Worm (Caenorhabditis elegans): Measurements from ENCODE around the gene mmab-1.

mmab-1 gene

DNA sequence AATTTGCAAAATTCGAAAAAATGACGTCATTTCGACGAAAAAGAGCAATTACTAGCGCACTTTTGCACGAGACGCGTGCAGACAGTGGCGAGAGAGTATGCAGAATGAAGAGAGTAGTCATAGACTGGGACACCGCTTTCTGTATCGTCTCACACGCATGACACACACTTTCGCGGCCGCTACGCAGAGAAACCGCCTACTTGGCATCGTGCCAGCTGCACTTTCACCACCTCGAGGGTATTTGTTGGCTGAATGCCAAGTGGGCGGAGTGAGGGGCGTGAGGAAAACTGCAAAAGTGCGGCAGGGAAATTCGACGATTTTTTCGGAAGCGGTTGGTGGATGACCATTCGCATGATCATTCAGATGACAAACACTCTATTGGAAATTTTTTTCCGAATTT is 22.2 kb downstream of the mmab-1 start (continued):
- TF ChIP-seq nhr-12 (tag; optimal IDR thresholded peaks at IDR 0.05) (peak; percentile 43), unc-98 (GFP tag; IDR thresholded peaks at IDR 0.05) (peak; percentile 80), dsc-1 (tag; optimal IDR thresholded peaks at IDR 0.05) (peak; percentile 100), hpl-2 (GFP tag; optimal IDR thresholded peaks at IDR 0.05) (peak; percentile 95), fkh-8 (tag; optimal IDR thresholded peaks at IDR 0.05) (peak; percentile 100), grh-1 (GFP tag; IDR thresholded peaks at IDR 0.05) (peak; percentile 99), unc-130 (tag; optimal IDR thresholded peaks at IDR 0.05) (peak; percentile 97), ceh-82 (tag; optimal IDR thresholded peaks at IDR 0.05) (peak; percentile 95 to 98 (median 97)), ets-5 (GFP tag; IDR thresholded peaks at IDR 0.05) (no peak), nhr-90 (tag; optimal IDR thresholded peaks at IDR 0.05; ENCODE audit: poor library complexity) (peak; percentile 99), aha-1 (tag; optimal IDR thresholded peaks at IDR 0.05) (peak; percentile 95), nhr-19 (GFP tag; conservative IDR thresholded peaks at IDR 0.05) (peak; percentile 100), ceh-90 (tag; optimal IDR thresholded peaks at IDR 0.05) (peak; percentile 73), aly-2 (tag; optimal IDR thresholded peaks at IDR 0.05) (peak; percentile 90), F16B12.6 (tag; optimal IDR thresholded peaks at IDR 0.05) (peak; percentile 68), mdl-1 (tag; optimal IDR thresholded peaks at IDR 0.05) (peak; percentile 45 to 99), jun-1 (tag; optimal IDR thresholded peaks at IDR 0.05) (peak; percentile 99), nhr-85 (tag) (peak; percentile 100), fos-1 (tag; optimal IDR thresholded peaks at IDR 0.05) (peak; percentile 97), sptf-1 (tag; optimal IDR thresholded peaks at IDR 0.05) (no peak), nhr-77 (tag; optimal IDR thresholded peaks at IDR 0.05) (peak; percentile 99), rnt-1 (tag; optimal IDR thresholded peaks at IDR 0.05) (peak; percentile 98), nhr-84 (tag; optimal IDR thresholded peaks at IDR 0.05) (no peak), lin-39 (tag; optimal IDR thresholded peaks at IDR 0.05) (peak; percentile 93), lin-13 (GFP tag; optimal IDR thresholded peaks at IDR 0.05) (peak; percentile 100), ceh-8 (GFP tag; optimal IDR thresholded peaks at IDR 0.05) (peak; percentile 99), C34B4.2 (tag; optimal IDR thresholded peaks at IDR 0.05) (peak; percentile 91), egl-27 (tag; optimal IDR thresholded peaks at IDR 0.05) (peak; percentile 83 to 96), elt-2 (tag; optimal IDR thresholded peaks at IDR 0.05) (peak; percentile 99), tlp-1 (tag; optimal IDR thresholded peaks at IDR 0.05) (no peak), C16A3.4 (tag; optimal IDR thresholded peaks at IDR 0.05) (peak; percentile 99), nhr-47 (tag; optimal IDR thresholded peaks at IDR 0.05) (peak; percentile 100), efl-1 (optimal IDR thresholded peaks at IDR 0.05) (peak; percentile 96 to 97), efl-1 (GFP tag; optimal IDR thresholded peaks at IDR 0.05 in 1 of 2) (peak; percentile 85 to 99), ces-1 (GFP tag; optimal IDR thresholded peaks at IDR 0.05) (peak; percentile 69), xbp-1 (tag; optimal IDR thresholded peaks at IDR 0.05) (peak; percentile 99), nhr-71 (tag; optimal IDR thresholded peaks at IDR 0.05) (peak; percentile 100)

DNA sequence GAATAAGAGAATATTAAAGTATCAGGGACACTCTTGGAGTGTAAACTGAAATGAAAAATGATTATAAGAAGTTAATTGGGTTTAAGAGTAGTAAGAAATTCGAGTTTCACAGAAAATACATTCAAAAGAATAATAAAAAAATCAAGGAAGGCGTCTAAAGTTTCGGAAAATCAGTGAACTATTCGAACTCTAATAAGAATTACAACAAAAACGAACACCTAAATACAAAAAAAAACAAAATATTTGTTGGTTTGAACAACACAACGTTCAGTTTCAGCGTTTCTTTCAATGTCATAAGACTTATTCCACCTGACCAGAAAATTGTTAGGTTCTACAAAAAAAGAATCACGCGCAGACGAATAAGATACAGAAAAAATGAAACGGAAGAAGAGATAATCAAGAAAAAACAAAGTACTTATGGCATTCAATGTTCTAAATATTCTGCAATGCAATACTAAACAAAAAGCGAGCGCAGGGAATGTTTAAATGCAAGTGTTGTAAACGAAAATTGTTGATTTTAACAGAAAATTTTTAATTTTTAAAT is 22.8 kb downstream of the mmab-1 start, which contains the start of gene nhl-2:
Gene nhl-2, minus strand, starts transcription at position 51 of the 544 bp plus-strand sequence.
- no peak for TF ChIP-seq snu-23 (GFP tag; optimal IDR thresholded peaks at IDR 0.05)
- no peak for TF ChIP-seq nhr-12 (tag; optimal IDR thresholded peaks at IDR 0.05)
- peak in 1 of 2 experiments; percentile 5 for TF ChIP-seq lin-35 (GFP tag; optimal IDR thresholded peaks at IDR 0.05)
- no peak for TF ChIP-seq unc-98 (GFP tag; IDR thresholded peaks at IDR 0.05)
- TF ChIP-seq efl-1 (optimal IDR thresholded peaks at IDR 0.05) = no peak
- peak in 1 of 2 experiments; percentile 84 for TF ChIP-seq efl-1 (GFP tag; optimal IDR thresholded peaks at IDR 0.05 in 1 of 2)
- peak; percentile 41 for TF ChIP-seq nhr-85 (tag)

DNA sequence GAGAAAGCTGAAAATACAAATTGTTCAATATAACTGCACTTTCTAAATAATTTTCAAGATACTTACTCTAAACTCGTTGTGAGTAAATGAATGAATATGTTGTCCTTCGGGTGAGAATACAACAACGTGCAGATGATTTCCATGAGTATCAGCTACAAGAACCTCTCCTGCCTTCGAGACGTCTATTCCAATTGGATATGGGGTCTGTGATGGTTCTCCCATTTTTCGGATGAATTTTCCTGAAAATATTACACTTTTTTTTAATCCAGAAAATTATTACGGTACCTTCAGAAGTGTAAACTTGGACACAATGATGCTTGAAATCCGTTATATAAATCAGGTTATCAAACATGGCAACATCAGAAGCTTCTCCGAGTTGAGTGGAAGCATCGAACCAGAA is 26.6 kb downstream of the mmab-1 start:
- peak; percentile 33 for TF ChIP-seq aly-2 (tag; optimal IDR thresholded peaks at IDR 0.05)
- TF ChIP-seq jun-1 (tag; optimal IDR thresholded peaks at IDR 0.05) = no peak
- TF ChIP-seq elt-3 (tag; optimal IDR thresholded peaks at IDR 0.05) = no peak
- no peak for TF ChIP-seq efl-1 (optimal IDR thresholded peaks at IDR 0.05)
- TF ChIP-seq efl-1 (GFP tag; optimal IDR thresholded peaks at IDR 0.05 in 1 of 2) = peak in 1 of 2 experiments; percentile 83

Measured in whole organism, L1 larva.